Worm (Caenorhabditis elegans) whole organism, L4 larva: ENCODE results near the gene K01G5.8.

Experiments used
- F44E2.7 ChIP-seq: fragments of 200-800 bp; sonication (Bioruptor generic); IDR thresholded peaks from 2 replicates; pipeline ENCODE4 v2.1.2; 2022; ENCODE audit warnings: missing genetic modification characterization, missing compliant biosample characterization
- F49E8.2 ChIP-seq: sonication (generic microtip); optimal IDR thresholded peaks from 2 replicates; lab custom pipeline; 2016; ENCODE audit warnings: missing compliant biosample characterization, mild to moderate bottlenecking, missing genetic modification characterization, borderline replicate concordance
- T26A8.4 ChIP-seq: fragments of 200-800 bp; sonication (Bioruptor generic); IDR thresholded peaks from 2 replicates; pipeline ENCODE4 v1.3.6; 2022; ENCODE audit warnings: missing genetic modification characterization, missing compliant biosample characterization
- Y48G9A.11 ChIP-seq: fragments of 200-800 bp; sonication (Bioruptor generic); IDR thresholded peaks from 2 replicates; pipeline ENCODE4 v1.3.6; 2022; ENCODE audit warnings: missing genetic modification reagents, missing genetic modification characterization, missing compliant biosample characterization
- Y75B8A.6 ChIP-seq: fragments of 200-800 bp; sonication (Bioruptor generic); IDR thresholded peaks from 2 replicates; pipeline ENCODE4 v1.3.6; 2022; ENCODE audit warnings: missing genetic modification reagents, missing genetic modification characterization, missing compliant biosample characterization
- ZK337.2 ChIP-seq: fragments of 200-800 bp; sonication (Bioruptor generic); IDR thresholded peaks from 2 replicates; pipeline ENCODE4 v1.3.6; 2022; ENCODE audit warnings: missing genetic modification reagents, missing genetic modification characterization, missing compliant biosample characterization
- aly-2 ChIP-seq: sonication (generic microtip); optimal IDR thresholded peaks from 2 replicates; lab custom pipeline; 2018; ENCODE audit warnings: missing biosample characterization, missing genetic modification characterization
- ama-1 ChIP-seq: fragments of 150-350 bp; optimal IDR thresholded peaks from 2 replicates; lab custom pipeline; 2014; ENCODE audit warnings: inconsistent platforms, mixed read lengths
- ceh-20 ChIP-seq: fragments of 200-800 bp; sonication (Bioruptor generic); IDR thresholded peaks from 2 replicates; pipeline ENCODE4 v1.3.6; 2022; ENCODE audit warnings: missing genetic modification reagents, missing genetic modification characterization, missing compliant biosample characterization
- ceh-32 ChIP-seq: sonication (generic microtip); optimal IDR thresholded peaks from 2 replicates; lab custom pipeline; 2016; ENCODE audit warnings: mild to moderate bottlenecking, missing genetic modification characterization, missing compliant biosample characterization; ENCODE audit not compliant: poor library complexity
- ceh-44 ChIP-seq: fragments of 200-800 bp; sonication (Bioruptor generic); IDR thresholded peaks from 2 replicates; pipeline ENCODE4 v1.3.6; 2022; ENCODE audit warnings: missing genetic modification reagents, missing genetic modification characterization, missing compliant biosample characterization
- ceh-82 ChIP-seq: sonication (generic microtip); optimal IDR thresholded peaks from 2 replicates; lab custom pipeline; 2017; ENCODE audit warnings: missing biosample characterization, missing genetic modification characterization
- ces-1 ChIP-seq: fragments of 150-350 bp; sonication (generic microtip); optimal IDR thresholded peaks from 4 replicates; lab custom pipeline; 2014; ENCODE audit warnings: missing biosample characterization, missing genetic modification reagents, missing genetic modification characterization
- cey-2 ChIP-seq: sonication (generic microtip); optimal IDR thresholded peaks from 3 replicates; lab custom pipeline; 2017; ENCODE audit warnings: missing genetic modification characterization, mild to moderate bottlenecking, missing compliant biosample characterization, antibody characterized with exemption, borderline replicate concordance; ENCODE audit not compliant: insufficient read depth
- daf-19 ChIP-seq: fragments of 200-800 bp; sonication (Bioruptor generic); conservative IDR thresholded peaks from 2 replicates; pipeline ENCODE4 v1.3.6; 2022; ENCODE audit warnings: missing genetic modification characterization, missing compliant biosample characterization
- dmd-8 ChIP-seq: fragments of 200-800 bp; sonication (Bioruptor generic); IDR thresholded peaks from 2 replicates; pipeline ENCODE4 v1.3.6; 2022; ENCODE audit warnings: missing genetic modification characterization, missing compliant biosample characterization
- egl-27 ChIP-seq: sonication (generic microtip); optimal IDR thresholded peaks from 3 replicates; lab custom pipeline; 2017; ENCODE audit warnings: missing biosample characterization, missing genetic modification reagents, missing genetic modification characterization
- fkh-10 ChIP-seq: fragments of 150-350 bp; optimal IDR thresholded peaks from 2 replicates; lab custom pipeline; 2014; ENCODE audit warnings: missing biosample characterization, missing genetic modification reagents, missing genetic modification characterization
- fos-1 ChIP-seq: fragments of 150-350 bp; optimal IDR thresholded peaks from 2 replicates; lab custom pipeline; 2014; ENCODE audit warnings: missing biosample characterization, missing genetic modification characterization
- gei-8 ChIP-seq: fragments of 200-800 bp; sonication (Bioruptor generic); optimal IDR thresholded peaks from 2 replicates; lab custom pipeline; 2018; ENCODE audit warnings: mild to moderate bottlenecking, missing genetic modification characterization, missing compliant biosample characterization
- jun-1 ChIP-seq: fragments of 150-350 bp; optimal IDR thresholded peaks from 2 replicates; lab custom pipeline; 2014; ENCODE audit warnings: missing biosample characterization, missing genetic modification reagents, missing genetic modification characterization
- lim-7 ChIP-seq: fragments of 200-800 bp; sonication (Bioruptor generic); IDR thresholded peaks from 2 replicates; pipeline ENCODE4 v1.3.6; 2022; ENCODE audit warnings: missing genetic modification characterization, missing compliant biosample characterization
- lin-1 ChIP-seq: fragments of 200-800 bp; sonication (Bioruptor generic); IDR thresholded peaks from 2 replicates; pipeline ENCODE4 v1.3.6; 2022; ENCODE audit warnings: missing genetic modification reagents, missing genetic modification characterization, missing compliant biosample characterization
- lin-13 ChIP-seq: fragments of 150-350 bp; optimal IDR thresholded peaks from 2 replicates; lab custom pipeline; 2014; ENCODE audit warnings: missing biosample characterization, missing genetic modification reagents, missing genetic modification characterization
- lin-15B ChIP-seq: fragments of 150-350 bp; sonication (generic microtip); optimal IDR thresholded peaks from 3 replicates; lab custom pipeline; 2014; ENCODE audit warnings: missing biosample characterization, missing genetic modification characterization
- lin-39 ChIP-seq: fragments of 150-350 bp; optimal IDR thresholded peaks from 2 replicates; lab custom pipeline; 2014; ENCODE audit warnings: missing biosample characterization, missing genetic modification reagents, missing genetic modification characterization
- mdt-29 ChIP-seq: fragments of 200-800 bp; sonication (Bioruptor generic); IDR thresholded peaks from 2 replicates; pipeline ENCODE4 v1.3.6; 2022; ENCODE audit warnings: missing genetic modification reagents, missing genetic modification characterization, missing compliant biosample characterization
- mes-2 ChIP-seq: sonication (generic microtip); optimal IDR thresholded peaks from 2 replicates; lab custom pipeline; 2016; ENCODE audit warnings: missing genotype, mild to moderate bottlenecking, missing genetic modification characterization, missing compliant biosample characterization; ENCODE audit not compliant: poor library complexity, severe bottlenecking
- mxl-3 ChIP-seq: fragments of 200-800 bp; sonication (Bioruptor generic); optimal IDR thresholded peaks from 2 replicates; lab custom pipeline; 2018; ENCODE audit warnings: mild to moderate bottlenecking, missing genetic modification characterization, missing compliant biosample characterization
- nhr-11 ChIP-seq: fragments of 150-350 bp; optimal IDR thresholded peaks from 2 replicates; lab custom pipeline; 2014; ENCODE audit warnings: missing biosample characterization, missing genetic modification characterization
- nhr-25 ChIP-seq: sonication (generic microtip); optimal IDR thresholded peaks from 2 replicates; lab custom pipeline; 2017; ENCODE audit warnings: missing genetic modification characterization, mild to moderate bottlenecking, missing compliant biosample characterization, antibody characterized with exemption, moderate library complexity, borderline replicate concordance; ENCODE audit not compliant: insufficient read depth
- nhr-28 ChIP-seq: fragments of 150-350 bp; optimal IDR thresholded peaks from 2 replicates; lab custom pipeline; 2014; ENCODE audit warnings: missing biosample characterization, missing genetic modification characterization
- nhr-42 ChIP-seq: fragments of 200-800 bp; sonication (Bioruptor generic); IDR thresholded peaks from 2 replicates; pipeline ENCODE4 v1.3.6; 2022; ENCODE audit warnings: missing genetic modification characterization, missing compliant biosample characterization
- nhr-48 ChIP-seq: sonication (generic microtip); optimal IDR thresholded peaks from 2 replicates; lab custom pipeline; 2016; ENCODE audit warnings: mild to moderate bottlenecking, missing genetic modification characterization, missing compliant biosample characterization
- nhr-6 ChIP-seq: fragments of 150-350 bp; optimal IDR thresholded peaks from 2 replicates; lab custom pipeline; 2014; ENCODE audit warnings: missing biosample characterization, missing genetic modification characterization
- nhr-76 ChIP-seq: fragments of 150-350 bp; optimal IDR thresholded peaks from 2 replicates; lab custom pipeline; 2014; ENCODE audit warnings: missing biosample characterization, missing genetic modification characterization
- nhr-77 ChIP-seq: fragments of 150-350 bp; optimal IDR thresholded peaks from 2 replicates; lab custom pipeline; 2014; ENCODE audit warnings: missing biosample characterization, missing genetic modification characterization
- pha-4 ChIP-seq, 2 experiments: fragments of 150-350 bp in 1 of 2; fragments of 200-800 bp in 1 of 2; sonication (Bioruptor generic) in 1 of 2; IDR thresholded peaks in 1 of 2; optimal IDR thresholded peaks in 1 of 2; 2 replicates each; pipeline versions ENCODE4 v1.3.6 to Lab custom; 2014 to 2022; ENCODE audit warnings: missing genetic modification characterization in 2 of 2, missing genetic modification reagents in 2 of 2, missing biosample characterization in 1 of 2, missing compliant biosample characterization in 1 of 2
- pqm-1 ChIP-seq: sonication (generic microtip); optimal IDR thresholded peaks from 2 replicates; lab custom pipeline; 2017; ENCODE audit warnings: missing biosample characterization, missing genetic modification characterization
- rbr-2 ChIP-seq: sonication (generic microtip); optimal IDR thresholded peaks from 2 replicates; lab custom pipeline; 2016; ENCODE audit warnings: missing genotype, missing genetic modification characterization, missing compliant biosample characterization
- saeg-2 ChIP-seq: fragments of 200-800 bp; sonication (Bioruptor generic); IDR thresholded peaks from 2 replicates; pipeline ENCODE4 v1.3.6; 2022; ENCODE audit warnings: missing genetic modification reagents, missing genetic modification characterization, missing compliant biosample characterization
- set-16 ChIP-seq: fragments of 200-800 bp; sonication (Bioruptor generic); IDR thresholded peaks from 2 replicates; pipeline ENCODE4 v1.3.6; 2022; ENCODE audit warnings: missing genetic modification reagents, missing genetic modification characterization, missing compliant biosample characterization
- spr-3 ChIP-seq: fragments of 200-800 bp; sonication (Bioruptor generic); optimal IDR thresholded peaks from 2 replicates; lab custom pipeline; 2018; ENCODE audit warnings: mild to moderate bottlenecking, missing genetic modification characterization, missing compliant biosample characterization
- unc-130 ChIP-seq: sonication (generic microtip); optimal IDR thresholded peaks from 2 replicates; lab custom pipeline; 2016; ENCODE audit warnings: missing genetic modification reagents, missing genetic modification characterization, missing compliant biosample characterization
- unc-62 ChIP-seq, 3 experiments: fragments of 150-350 bp in 1 of 3; sonication (generic microtip); optimal IDR thresholded peaks in 2 of 3; peaks in 1 of 3; 1 replicate in 1 of 3; 2 replicates in 2 of 3; lab custom pipeline; 2014 to 2017; ENCODE audit warnings: missing biosample characterization in 3 of 3, missing genetic modification characterization in 3 of 3, missing genetic modification reagents in 3 of 3, missing genotype in 1 of 3
- vab-7 ChIP-seq: fragments of 200-800 bp; sonication (Bioruptor generic); IDR thresholded peaks from 2 replicates; pipeline ENCODE4 v1.3.6; 2022; ENCODE audit warnings: missing genetic modification reagents, missing genetic modification characterization, missing compliant biosample characterization
- zfp-2 ChIP-seq: sonication (generic microtip); optimal IDR thresholded peaks from 2 replicates; lab custom pipeline; 2016; ENCODE audit warnings: mild to moderate bottlenecking, missing genetic modification characterization, missing compliant biosample characterization
- zip-11 ChIP-seq: fragments of 200-800 bp; sonication (Bioruptor generic); IDR thresholded peaks from 2 replicates; pipeline ENCODE4 v1.3.6; 2022; ENCODE audit warnings: missing genetic modification characterization, missing compliant biosample characterization
- zip-2 ChIP-seq: fragments of 150-350 bp; optimal IDR thresholded peaks from 2 replicates; lab custom pipeline; 2014; ENCODE audit warnings: missing biosample characterization, missing genetic modification characterization
- ztf-7 ChIP-seq: fragments of 150-350 bp; optimal IDR thresholded peaks from 2 replicates; lab custom pipeline; 2014; ENCODE audit warnings: missing biosample characterization, missing genetic modification characterization

K01G5.8 gene

DNA sequence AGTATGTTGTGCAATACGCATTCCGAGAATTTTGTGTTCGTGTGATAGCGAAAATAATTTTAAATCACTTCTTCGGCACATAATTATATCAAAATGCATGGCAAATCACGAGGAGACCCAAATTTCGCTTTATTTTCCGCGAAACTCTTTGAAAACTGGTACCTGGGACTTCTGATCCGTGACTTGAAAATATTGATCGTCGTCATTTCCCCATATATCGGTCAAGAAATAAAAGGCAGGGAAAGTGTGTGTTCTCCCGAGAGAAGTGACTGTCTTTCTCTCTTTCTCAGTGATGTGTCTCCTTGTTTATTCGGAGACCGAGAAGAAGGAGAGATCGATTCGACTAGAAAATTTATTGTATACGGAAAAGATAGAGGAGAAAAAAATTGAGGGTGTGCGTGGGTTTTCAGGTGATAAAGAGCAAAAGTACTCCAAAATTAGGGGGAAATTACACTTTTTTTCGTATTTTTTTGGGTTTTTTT is 29.3 kb downstream of the K01G5.8 start, which contains the start of gene W09D10.5 (continued):
- TF ChIP-seq pha-4 (GFP tag; IDR thresholded peaks at IDR 0.05; lab: Robert Waterston, UW) (0 out of 2 replicates have a peak, but pooled peaks have one; percentile 44), pha-4 (tag; optimal IDR thresholded peaks at IDR 0.05; lab: Kevin White, UChicago) (no peak), nhr-11 (tag; lab: Kevin White, UChicago) (peak; percentile 46), vab-7 (no peak), unc-130 (GFP tag; lab: Kevin White, UChicago) (no peak), ceh-32 (tag; lab: Kevin White, UChicago) (no peak), mxl-3 (peak; percentile 40), lin-1 (GFP tag; lab: Robert Waterston, UW) (0 out of 2 replicates have a peak, but pooled peaks have one; percentile 14), lim-7 (GFP tag; lab: Robert Waterston, UW) (peak; percentile 63; the same call in 1 of the 2 replicates), mes-2 (tag; lab: Kevin White, UChicago) (peak; percentile 41), zip-2 (tag; lab: Kevin White, UChicago) (no peak), unc-62 (GFP tag; optimal IDR thresholded peaks at IDR 0.05 in 1 of 2; lab: Kevin White, UChicago) (peak in 1 of 2 experiments; percentile 62), unc-62 (tag; optimal IDR thresholded peaks at IDR 0.05; lab: Kevin White, UChicago) (no peak), jun-1 (no peak), Y75B8A.6 (GFP tag; lab: Robert Waterston, UW) (no peak), ama-1 (lab: Kevin White, UChicago) (peak; percentile 84), aly-2 (tag; lab: Kevin White, UChicago) (no peak), zip-11 (GFP tag; lab: Robert Waterston, UW) (peak; percentile 29; the same call in 1 of the 2 replicates), Y48G9A.11 (GFP tag; lab: Robert Waterston, UW) (no peak), nhr-48 (tag; lab: Kevin White, UChicago) (no peak), ZK337.2 (no peak), ceh-44 (GFP tag; lab: Robert Waterston, UW) (no peak), nhr-76 (tag; lab: Kevin White, UChicago) (no peak), egl-27 (tag; lab: Kevin White, UChicago) (no peak), rbr-2 (tag; lab: Kevin White, UChicago) (no peak), set-16 (GFP tag; lab: Robert Waterston, UW) (no peak), F49E8.2 (tag; lab: Kevin White, UChicago) (no peak), ces-1 (no peak), ztf-7 (no peak), nhr-25 (no peak), T26A8.4 (peak; percentile 55), saeg-2 (no peak), gei-8 (GFP tag; lab: Kevin White, UChicago) (peak; percentile 83), ceh-20 (no peak), fkh-10 (GFP tag; lab: Kevin White, UChicago) (no peak), F44E2.7 (GFP tag; lab: Robert Waterston, UW) (no peak), daf-19 (GFP tag; lab: Robert Waterston, UW) (0 out of 2 replicates have a peak, but pooled peaks have one; percentile 27), nhr-77 (tag; lab: Kevin White, UChicago) (no peak), lin-13 (GFP tag; lab: Kevin White, UChicago) (peak; percentile 22), zfp-2 (tag; lab: Kevin White, UChicago) (no peak), ceh-82 (no peak), dmd-8 (GFP tag; lab: Robert Waterston, UW) (no peak), nhr-42 (GFP tag; lab: Robert Waterston, UW) (0 out of 2 replicates have a peak, but pooled peaks have one; percentile 35), nhr-28 (tag; lab: Kevin White, UChicago) (peak; percentile 76), spr-3 (GFP tag; lab: Kevin White, UChicago) (no peak), cey-2 (no peak), lin-15B (tag; lab: Kevin White, UChicago) (no peak), nhr-6 (tag; lab: Kevin White, UChicago) (no peak), fos-1 (tag; lab: Kevin White, UChicago) (no peak), mdt-29 (GFP tag; lab: Robert Waterston, UW) (0 out of 2 replicates have a peak, but pooled peaks have one; percentile 5), lin-39 (tag; lab: Kevin White, UChicago) (no peak), pqm-1 (tag; lab: Kevin White, UChicago) (peak; percentile 66)
